Fruit fly (Drosophila melanogaster) whole organism, pupa: Measurements from ENCODE around the gene Mst36Fb.

ENCODE experiments used
- CG10348 ChIP-seq: fragments of 200-800 bp; sonication (Bioruptor generic); IDR thresholded peaks from 2 replicates; pipeline ENCODE4 v1.3.6; 2022; ENCODE audit warnings: missing biosample characterization, missing genetic modification characterization
- CG12605 ChIP-seq: fragments of 200-800 bp; sonication (Bioruptor generic); IDR thresholded peaks from 2 replicates; pipeline ENCODE4 v1.3.6; 2022; ENCODE audit warnings: missing biosample characterization, missing genetic modification characterization
- CG13204 ChIP-seq: fragments of 200-800 bp; sonication (Bioruptor generic); optimal IDR thresholded peaks from 2 replicates; lab custom pipeline; 2018; ENCODE audit warnings: missing biosample characterization, mild to moderate bottlenecking, missing genetic modification characterization, moderate library complexity
- CG14655 ChIP-seq: fragments of 200-800 bp; sonication (Bioruptor generic); optimal IDR thresholded peaks from 3 replicates; lab custom pipeline; 2017; ENCODE audit warnings: mild to moderate bottlenecking, missing biosample characterization, missing genetic modification reagents, missing genetic modification characterization
- CG15710 ChIP-seq: fragments of 200-800 bp; sonication (Bioruptor generic); optimal IDR thresholded peaks from 2 replicates; lab custom pipeline; 2018; ENCODE audit warnings: missing biosample characterization, mild to moderate bottlenecking, missing genetic modification characterization, moderate library complexity
- CG17806 ChIP-seq: fragments of 200-800 bp; sonication (Bioruptor generic); optimal IDR thresholded peaks from 2 replicates; lab custom pipeline; 2018; ENCODE audit warnings: missing biosample characterization, mild to moderate bottlenecking, missing genetic modification characterization, moderate library complexity
- CG32121 ChIP-seq: fragments of 200-800 bp; sonication (Bioruptor generic); IDR thresholded peaks from 2 replicates; pipeline ENCODE4 v1.3.6; 2022; ENCODE audit warnings: missing biosample characterization, missing genetic modification characterization
- CG34367 ChIP-seq: fragments of 200-800 bp; sonication (Bioruptor generic); optimal IDR thresholded peaks from 2 replicates; lab custom pipeline; 2018; ENCODE audit warnings: missing biosample characterization, mild to moderate bottlenecking, missing genetic modification characterization
- CG4496 ChIP-seq: fragments of 200-800 bp; sonication (Bioruptor generic); IDR thresholded peaks from 3 replicates; pipeline ENCODE4 v1.3.6; 2022; ENCODE audit warnings: missing biosample characterization, missing genetic modification characterization
- CG8159 ChIP-seq: fragments of 200-800 bp; sonication (Bioruptor generic); optimal IDR thresholded peaks from 3 replicates; lab custom pipeline; 2018; ENCODE audit warnings: missing biosample characterization, mild to moderate bottlenecking, missing genetic modification characterization, moderate library complexity
- CG8301 ChIP-seq: fragments of 200-800 bp; sonication (Bioruptor generic); optimal IDR thresholded peaks from 2 replicates; lab custom pipeline; 2018; ENCODE audit warnings: missing biosample characterization, mild to moderate bottlenecking, missing genetic modification characterization
- CG9948 ChIP-seq: fragments of 200-800 bp; sonication (Bioruptor generic); optimal IDR thresholded peaks from 2 replicates; lab custom pipeline; 2018; ENCODE audit warnings: missing biosample characterization, mild to moderate bottlenecking, missing genetic modification characterization, moderate library complexity
- D1 ChIP-seq: fragments of 200-800 bp; sonication (Bioruptor generic); optimal IDR thresholded peaks from 2 replicates; lab custom pipeline; 2018; ENCODE audit warnings: missing biosample characterization, mild to moderate bottlenecking, missing genetic modification characterization, moderate library complexity
- EcR ChIP-seq: fragments of 200-800 bp; sonication (Bioruptor generic); optimal IDR thresholded peaks from 3 replicates; lab custom pipeline; 2019; ENCODE audit warnings: missing biosample characterization, missing genetic modification characterization, mild to moderate bottlenecking, moderate library complexity, missing genetic modification reagents
- Ets98B ChIP-seq: fragments of 200-800 bp; sonication (Bioruptor generic); IDR thresholded peaks from 2 replicates; pipeline ENCODE4 v1.3.6; 2022; ENCODE audit warnings: missing biosample characterization, missing genetic modification characterization
- Pif1A ChIP-seq: fragments of 200-800 bp; sonication (Bioruptor generic); optimal IDR thresholded peaks from 3 replicates; lab custom pipeline; 2016; ENCODE audit warnings: missing biosample characterization, missing genetic modification characterization
- Pif1B ChIP-seq: fragments of 200-800 bp; sonication (Bioruptor generic); optimal IDR thresholded peaks from 3 replicates; lab custom pipeline; 2016; ENCODE audit warnings: missing biosample characterization, missing genetic modification characterization
- Snoo ChIP-seq: fragments of 200-800 bp; sonication (Bioruptor generic); optimal IDR thresholded peaks from 3 replicates; lab custom pipeline; 2017; ENCODE audit warnings: missing biosample characterization, mild to moderate bottlenecking, missing genetic modification characterization, inconsistent platforms
- fd96Ca ChIP-seq: fragments of 200-800 bp; sonication (Bioruptor generic); IDR thresholded peaks from 3 replicates; pipeline ENCODE4 v1.3.6; 2022; ENCODE audit warnings: missing biosample characterization, missing genetic modification characterization
- gl ChIP-seq: fragments of 200-800 bp; sonication (Bioruptor generic); optimal IDR thresholded peaks from 2 replicates; lab custom pipeline; 2018; ENCODE audit warnings: missing biosample characterization, mild to moderate bottlenecking, missing genetic modification characterization
- rn ChIP-seq: fragments of 200-800 bp; sonication (Bioruptor generic); IDR thresholded peaks from 2 replicates; pipeline ENCODE4 v1.3.6; 2022; ENCODE audit warnings: missing biosample characterization, missing genetic modification characterization

Mst36Fb gene

DNA sequence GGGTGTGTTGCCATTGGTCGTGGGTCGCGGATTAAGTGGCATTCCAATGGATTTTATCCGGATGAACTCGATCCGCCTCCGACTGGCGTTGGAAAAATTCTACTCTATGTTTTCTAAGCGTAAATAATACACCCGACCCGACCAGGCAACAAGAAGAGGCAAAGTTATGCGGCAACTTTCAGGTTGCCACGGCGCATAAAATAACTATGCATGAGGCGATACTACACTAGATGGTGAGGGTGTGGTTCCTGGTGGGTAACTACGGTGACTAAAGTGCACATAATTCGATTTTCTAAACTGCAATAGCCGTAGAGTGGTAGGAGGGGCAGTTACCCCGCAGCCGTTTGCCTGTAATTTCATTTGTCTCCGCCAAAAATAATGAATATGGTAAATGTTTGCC is 3.7 kb downstream of the Mst36Fb start, which contains the start of gene CG43338:
TSS of gene CG43338 (minus strand) at position 101 of the 400 bp plus-strand sequence.
- TF ChIP-seq CG13204 (GFP tag; lab: Kevin White, UChicago), result no peak
- no peak for TF ChIP-seq EcR

DNA sequence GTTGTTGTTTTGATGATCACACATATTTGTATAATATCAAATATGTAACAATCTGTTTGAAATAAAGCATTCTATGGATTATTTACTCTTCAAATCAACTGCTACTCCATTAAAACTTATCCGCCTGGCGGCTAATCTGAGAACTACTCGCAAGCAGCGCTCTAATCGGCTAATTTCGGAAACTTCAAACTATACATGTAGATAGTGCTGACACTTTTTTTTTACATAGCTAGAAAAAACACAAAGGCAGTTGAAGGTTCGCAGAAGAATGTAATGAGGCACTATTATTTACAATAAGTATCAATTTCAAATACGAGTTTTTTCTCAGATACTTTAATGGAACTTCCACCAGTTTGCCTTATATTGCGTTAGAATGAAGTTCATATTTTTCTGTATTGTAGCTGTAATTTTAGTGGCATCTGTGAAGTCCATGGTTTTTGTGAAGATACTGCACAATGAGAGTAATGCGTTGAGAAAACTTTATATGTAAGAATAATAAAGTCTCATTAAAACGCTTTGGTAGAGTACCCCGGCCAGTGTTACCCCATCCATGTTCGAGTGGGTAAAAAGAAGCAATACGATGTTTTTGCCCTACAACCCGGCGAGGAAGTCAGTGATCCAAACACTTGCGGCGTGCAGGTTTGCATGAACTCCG is 8.8 kb downstream of the Mst36Fb start:
- peak; percentile 47 for TF ChIP-seq D1 (tag; lab: Kevin White, UChicago)
- TF ChIP-seq CG9948, result no peak
- TF ChIP-seq CG14655, result no peak
- TF ChIP-seq CG34367, result no peak
- TF ChIP-seq, all 21 proteins: peak for 1

DNA sequence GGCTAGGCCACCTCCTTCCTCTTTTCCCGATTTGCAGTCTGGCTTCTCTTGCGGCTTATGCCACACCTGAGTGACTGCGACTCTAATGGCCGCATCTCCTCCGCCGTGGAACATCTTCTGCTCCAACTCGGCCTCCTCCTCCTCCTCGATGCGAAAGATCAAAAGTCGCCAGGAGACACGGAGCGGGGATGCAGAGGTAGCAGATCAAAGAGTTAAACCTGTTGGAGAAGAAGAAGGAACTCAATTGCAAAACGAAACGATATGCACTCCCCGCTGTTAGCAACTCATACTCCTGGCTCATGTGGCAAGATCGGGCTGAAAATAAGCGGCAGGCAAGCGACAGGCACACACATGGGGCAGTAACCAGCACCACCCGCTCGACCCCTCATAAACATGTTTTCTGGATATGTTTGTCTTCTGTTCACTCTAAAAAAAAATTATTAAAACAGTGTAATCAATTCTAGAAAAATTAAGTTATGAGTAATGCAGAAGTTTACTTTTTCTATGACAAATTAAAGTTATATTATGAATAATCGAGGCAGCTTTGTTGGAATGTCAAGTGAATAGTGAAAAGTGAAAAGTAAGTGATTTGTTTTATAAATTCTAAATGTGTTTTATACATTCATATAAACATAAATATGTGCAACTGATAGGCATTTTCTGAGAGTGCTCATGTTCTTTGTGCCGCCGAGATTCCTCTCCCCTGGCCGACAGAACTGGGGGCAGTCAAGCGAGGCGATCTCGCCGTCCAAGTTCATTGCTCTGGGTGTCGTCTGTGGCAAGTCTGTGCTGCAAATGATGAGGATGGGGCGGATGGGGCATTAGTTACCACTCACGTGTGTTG is 10.0 kb downstream of the Mst36Fb start:
- peak; percentile 82 for TF ChIP-seq Snoo
- TF ChIP-seq fd96Ca (GFP tag; lab: Robert Waterston, UW), result 0 out of 3 replicates have a peak, but pooled peaks have one; percentile 18
- peak; percentile 88 for TF ChIP-seq CG8301 (tag; lab: Kevin White, UChicago)
- no peak; the same call in 1 of the 2 replicates for TF ChIP-seq Ets98B
- peak; percentile 96 for TF ChIP-seq EcR
- peak; percentile 77 for TF ChIP-seq D1 (tag; lab: Kevin White, UChicago)
- TF ChIP-seq CG4496 (GFP tag; lab: Robert Waterston, UW), result peak; percentile 20; the same call in 2 of the 3 replicates
- TF ChIP-seq Pif1B (GFP tag; lab: Kevin White, UChicago), result peak; percentile 31
- no peak for TF ChIP-seq CG32121
- peak; percentile 89 for TF ChIP-seq CG9948
- TF ChIP-seq gl (tag; lab: Kevin White, UChicago), result peak; percentile 49
- peak; percentile 61 for TF ChIP-seq Pif1A
- TF ChIP-seq CG34367, result peak; percentile 83
- peak; percentile 70 for TF ChIP-seq CG13204 (GFP tag; lab: Kevin White, UChicago)
- no peak for TF ChIP-seq CG10348
- peak; percentile 92 for TF ChIP-seq CG8159
- peak; percentile 87 for TF ChIP-seq CG17806
- TF ChIP-seq CG12605 (GFP tag; lab: Robert Waterston, UW), result no peak; the same call in 1 of the 2 replicates
- TF ChIP-seq CG14655, result peak; percentile 92
- peak; percentile 86 for TF ChIP-seq CG15710
- TF ChIP-seq rn, result no peak

DNA sequence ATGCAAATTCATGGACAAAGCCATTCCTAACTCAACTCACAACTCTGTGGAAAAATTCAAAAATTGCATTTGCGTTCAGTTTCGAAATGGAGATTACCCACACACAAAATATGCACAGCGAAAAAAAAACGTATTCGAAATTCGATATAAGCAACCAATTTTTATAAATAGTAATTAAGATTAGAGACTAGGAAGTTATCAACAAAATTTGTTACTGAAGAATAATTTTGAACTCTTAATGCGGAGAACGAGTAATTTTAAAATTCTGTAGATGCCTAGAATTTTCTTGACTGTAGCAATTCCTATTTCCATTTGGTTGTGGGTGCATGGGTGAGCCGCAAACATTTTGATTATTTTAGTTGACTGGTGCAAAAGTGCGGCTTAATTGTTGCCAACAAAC is 11.5 kb downstream of the Mst36Fb start:
- TF ChIP-seq CG8159 (no peak), Ets98B (peak; percentile 49), CG32121 (peak; percentile 35; the same call in 1 of the 2 replicates), gl (tag; lab: Kevin White, UChicago) (no peak), Snoo (no peak), EcR (no peak), rn (no peak), Pif1B (GFP tag; lab: Kevin White, UChicago) (no peak), CG4496 (GFP tag; lab: Robert Waterston, UW) (peak; percentile 34; the same call in 1 of the 3 replicates), CG10348 (no peak), CG8301 (tag; lab: Kevin White, UChicago) (peak; percentile 35), CG9948 (peak; percentile 32), CG14655 (peak; percentile 49), CG17806 (peak; percentile 23), Pif1A (peak; percentile 28), fd96Ca (GFP tag; lab: Robert Waterston, UW) (no peak), D1 (tag; lab: Kevin White, UChicago) (no peak), CG34367 (no peak)

DNA sequence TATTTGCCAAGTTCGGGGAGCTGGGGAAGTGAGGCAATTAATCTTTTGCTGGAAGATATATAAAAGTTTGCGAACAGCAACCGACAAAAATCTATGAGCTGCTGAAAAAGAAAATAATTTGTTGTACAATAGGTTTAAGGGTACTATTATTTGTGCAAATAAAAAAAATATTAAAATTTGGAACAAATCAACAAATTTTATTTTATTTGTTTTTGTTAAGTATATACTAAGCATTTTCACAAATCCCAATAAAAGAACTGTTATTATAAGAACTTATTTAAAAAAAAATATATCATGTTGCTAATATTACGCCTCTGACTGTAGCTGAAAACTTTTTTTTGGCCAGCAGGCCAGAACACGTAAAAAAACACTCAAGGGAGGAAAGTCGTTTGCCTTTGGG is 16.8 kb downstream of the Mst36Fb start:
- TF ChIP-seq EcR (no peak), CG12605 (GFP tag; lab: Robert Waterston, UW) (no peak), CG10348 (no peak), Snoo (no peak), Pif1A (no peak), CG14655 (no peak), CG17806 (no peak), CG9948 (no peak), CG8159 (no peak), gl (tag; lab: Kevin White, UChicago) (no peak), CG8301 (tag; lab: Kevin White, UChicago) (no peak), fd96Ca (GFP tag; lab: Robert Waterston, UW) (no peak), CG13204 (GFP tag; lab: Kevin White, UChicago) (no peak), CG4496 (GFP tag; lab: Robert Waterston, UW) (no peak), D1 (tag; lab: Kevin White, UChicago) (no peak)

DNA sequence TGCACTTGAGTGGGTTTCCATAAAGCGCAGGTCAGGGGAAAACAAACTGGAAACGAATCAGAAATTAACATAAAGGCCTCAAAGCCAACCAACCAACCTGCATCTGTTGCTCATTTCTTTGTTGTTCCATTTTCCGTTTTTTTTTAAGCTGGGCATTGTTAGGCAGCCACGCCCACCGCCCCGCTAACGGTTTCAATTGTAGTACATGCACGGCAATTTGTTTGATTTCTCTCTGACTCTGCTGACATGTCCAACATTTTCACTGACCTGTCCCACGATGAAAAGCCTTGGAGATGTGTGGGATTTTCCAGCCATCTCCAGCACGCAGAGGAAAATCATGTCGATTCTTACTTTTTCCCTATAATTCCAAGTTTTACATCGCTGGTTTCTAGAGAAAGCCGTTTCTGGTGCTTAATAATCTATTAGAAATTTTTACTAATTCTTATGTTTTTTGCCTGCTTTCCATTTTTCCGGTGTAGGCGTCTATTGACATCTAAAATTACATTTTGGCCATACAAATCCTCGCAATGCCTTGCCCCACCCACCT is 18.1 kb downstream of the Mst36Fb start:
- TF ChIP-seq CG13204 (GFP tag; lab: Kevin White, UChicago) (no peak), CG8159 (no peak), Pif1A (no peak), CG8301 (tag; lab: Kevin White, UChicago) (no peak), CG10348 (no peak), fd96Ca (GFP tag; lab: Robert Waterston, UW) (no peak), CG32121 (no peak), Pif1B (GFP tag; lab: Kevin White, UChicago) (no peak), CG15710 (no peak), CG17806 (no peak), CG34367 (no peak), gl (tag; lab: Kevin White, UChicago) (no peak), EcR (no peak), Snoo (no peak), Ets98B (no peak), CG12605 (GFP tag; lab: Robert Waterston, UW) (no peak), CG4496 (GFP tag; lab: Robert Waterston, UW) (no peak)
